Fruit fly (Drosophila melanogaster): ENCODE data around the gene Pgant35A.

Gene Pgant35A

DNA sequence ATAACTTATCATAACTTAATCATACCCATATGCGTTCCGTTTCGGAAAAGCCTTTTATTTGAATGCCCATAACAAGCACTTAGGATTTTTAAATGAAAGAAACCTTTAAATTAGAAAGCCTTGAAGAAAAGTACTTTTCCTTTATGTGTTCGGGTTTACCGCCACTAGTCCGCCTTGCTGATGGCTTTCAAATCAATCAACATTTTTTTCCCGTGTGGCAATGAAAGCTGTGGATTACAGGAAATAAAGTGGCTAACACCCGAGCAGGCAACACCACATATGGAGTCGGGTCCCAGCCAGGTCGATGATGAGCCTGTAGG lies 11.7 kb downstream of the Pgant35A start:
- no peak for TF ChIP-seq usp (GFP tag; optimal IDR thresholded peaks at IDR 0.05)

dm6 chr2L:14372254-14372717 lies 13.2 kb downstream of the Pgant35A start:
- TF ChIP-seq pan (optimal IDR thresholded peaks at IDR 0.05), result no peak
- TF ChIP-seq usp (GFP tag; optimal IDR thresholded peaks at IDR 0.05), result no peak
- TF ChIP-seq EcR (GFP tag; optimal IDR thresholded peaks at IDR 0.05), result no peak
- no peak for TF ChIP-seq CG8478 (optimal IDR thresholded peaks at IDR 0.05)
- TF ChIP-seq Dll (optimal IDR thresholded peaks at IDR 0.05), result no peak
- TF ChIP-seq psq (optimal IDR thresholded peaks at IDR 0.05), result no peak

dm6 chr2L:14373250-14373649 lies 14.2 kb downstream of the Pgant35A start:
- TF ChIP-seq Dll (optimal IDR thresholded peaks at IDR 0.05) (no peak), pan (optimal IDR thresholded peaks at IDR 0.05) (no peak), usp (GFP tag; optimal IDR thresholded peaks at IDR 0.05) (no peak), psq (optimal IDR thresholded peaks at IDR 0.05) (no peak), EcR (GFP tag; optimal IDR thresholded peaks at IDR 0.05) (no peak), CG8478 (optimal IDR thresholded peaks at IDR 0.05) (no peak)

dm6 chr2L:14374024-14374423 lies 15.0 kb downstream of the Pgant35A start:
- TF ChIP-seq pan (optimal IDR thresholded peaks at IDR 0.05) (no peak), psq (optimal IDR thresholded peaks at IDR 0.05) (no peak), CG8478 (optimal IDR thresholded peaks at IDR 0.05) (no peak), EcR (GFP tag; optimal IDR thresholded peaks at IDR 0.05) (no peak), Dll (optimal IDR thresholded peaks at IDR 0.05) (no peak), usp (GFP tag; optimal IDR thresholded peaks at IDR 0.05) (no peak)

dm6 chr2L:14376484-14377254 lies 17.6 kb downstream of the Pgant35A start:
- TF ChIP-seq psq (optimal IDR thresholded peaks at IDR 0.05), result no peak
- TF ChIP-seq usp (GFP tag; optimal IDR thresholded peaks at IDR 0.05), result no peak
- TF ChIP-seq Dll (optimal IDR thresholded peaks at IDR 0.05), result no peak

DNA sequence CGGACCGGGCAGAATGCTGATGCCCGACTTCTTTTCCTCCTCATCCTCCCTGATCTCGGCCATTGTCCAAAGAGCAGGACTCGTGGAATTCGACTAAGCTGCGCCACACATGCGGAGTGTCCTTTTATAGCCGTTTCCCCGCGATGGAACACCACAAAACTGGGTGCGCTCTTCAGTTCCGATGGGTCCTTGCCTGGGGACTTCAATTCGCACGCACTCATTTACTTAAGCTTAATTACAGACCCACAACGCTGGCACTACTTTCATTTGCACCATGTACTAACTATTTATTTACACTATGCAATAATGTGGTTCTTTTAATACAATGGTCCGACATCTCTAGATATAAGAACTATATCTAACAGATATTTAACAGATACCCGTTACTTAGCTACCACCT lies 22.0 kb downstream of the Pgant35A start, which contains the start of gene ppk:
Gene ppk, minus strand, starts transcription at position 101 of the 400 bp plus-strand sequence.
- TF ChIP-seq usp (GFP tag; optimal IDR thresholded peaks at IDR 0.05), result no peak

DNA sequence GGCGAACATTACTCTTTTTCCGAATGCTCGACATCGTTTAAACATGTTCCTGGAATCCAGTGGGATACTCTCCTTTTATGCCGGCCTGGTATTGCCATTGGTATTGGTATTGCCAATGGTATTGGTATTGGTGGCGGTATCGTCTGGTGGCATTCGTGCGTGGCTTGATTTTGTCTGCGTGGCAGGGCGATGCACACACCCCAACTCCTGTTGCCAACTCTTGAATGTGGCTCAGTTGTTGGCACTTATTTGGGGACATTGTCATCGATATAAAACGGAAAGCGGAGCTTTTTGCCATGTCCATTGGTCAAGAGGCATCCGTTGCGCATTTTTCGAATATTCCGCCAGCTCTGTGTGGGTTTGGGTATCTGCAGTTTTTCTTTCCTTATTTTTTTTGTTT lies 22.8 kb downstream of the Pgant35A start:
- no peak for TF ChIP-seq CG8478 (optimal IDR thresholded peaks at IDR 0.05)
- no peak for TF ChIP-seq pan (optimal IDR thresholded peaks at IDR 0.05)
- TF ChIP-seq EcR (GFP tag; optimal IDR thresholded peaks at IDR 0.05), result no peak
- no peak for TF ChIP-seq psq (optimal IDR thresholded peaks at IDR 0.05)
- TF ChIP-seq Dll (optimal IDR thresholded peaks at IDR 0.05), result no peak
- TF ChIP-seq usp (GFP tag; optimal IDR thresholded peaks at IDR 0.05), result no peak

dm6 chr2L:14386522-14386921 lies 27.5 kb downstream of the Pgant35A start:
- no peak for TF ChIP-seq EcR (GFP tag; optimal IDR thresholded peaks at IDR 0.05)
- TF ChIP-seq psq (optimal IDR thresholded peaks at IDR 0.05), result no peak
- no peak for TF ChIP-seq CG8478 (optimal IDR thresholded peaks at IDR 0.05)
- TF ChIP-seq usp (GFP tag; optimal IDR thresholded peaks at IDR 0.05), result no peak
- TF ChIP-seq Dll (optimal IDR thresholded peaks at IDR 0.05), result no peak
- no peak for TF ChIP-seq pan (optimal IDR thresholded peaks at IDR 0.05)

DNA sequence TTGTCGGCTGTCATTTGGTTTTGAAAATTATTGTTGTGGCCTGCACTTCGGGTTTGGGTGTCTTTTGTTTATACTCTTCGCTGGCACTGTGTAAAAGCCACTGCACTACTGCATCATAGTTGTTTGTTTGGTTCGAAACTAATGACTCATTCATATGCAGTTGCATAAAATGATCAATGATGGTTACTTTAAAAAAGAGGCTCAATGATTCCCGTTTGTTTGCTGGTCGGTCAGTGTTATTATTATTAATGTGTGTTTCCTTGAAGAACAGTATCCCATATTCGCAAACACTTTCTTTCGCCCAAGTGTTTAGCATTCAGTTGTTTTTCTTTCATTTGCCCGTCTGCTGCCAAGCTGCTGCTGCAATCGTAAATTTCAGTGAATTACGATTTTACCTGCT lies 29.4 kb downstream of the Pgant35A start:
- TF ChIP-seq EcR (GFP tag; optimal IDR thresholded peaks at IDR 0.05), result no peak
- no peak for TF ChIP-seq CG8478 (optimal IDR thresholded peaks at IDR 0.05)
- no peak for TF ChIP-seq Dll (optimal IDR thresholded peaks at IDR 0.05)

dm6 chr2L:14393527-14393926 lies 34.5 kb downstream of the Pgant35A start:
- TF ChIP-seq EcR (GFP tag; optimal IDR thresholded peaks at IDR 0.05) (no peak), CG8478 (optimal IDR thresholded peaks at IDR 0.05) (no peak), pan (optimal IDR thresholded peaks at IDR 0.05) (no peak), usp (GFP tag; optimal IDR thresholded peaks at IDR 0.05) (no peak), Dll (optimal IDR thresholded peaks at IDR 0.05) (no peak), psq (optimal IDR thresholded peaks at IDR 0.05) (no peak)

- TF ChIP-seq CG8478 (optimal IDR thresholded peaks at IDR 0.05), result no peak
- no peak for TF ChIP-seq usp (GFP tag; optimal IDR thresholded peaks at IDR 0.05)
- no peak for TF ChIP-seq EcR (GFP tag; optimal IDR thresholded peaks at IDR 0.05)
- TF ChIP-seq pan (optimal IDR thresholded peaks at IDR 0.05), result no peak
- TF ChIP-seq Dll (optimal IDR thresholded peaks at IDR 0.05), result no peak
- TF ChIP-seq psq (optimal IDR thresholded peaks at IDR 0.05), result no peak
Measured at dm6 chr2L:14394298-14395064, 35.4 kb downstream of the Pgant35A start.

- TF ChIP-seq pan (optimal IDR thresholded peaks at IDR 0.05), result no peak
- TF ChIP-seq EcR (GFP tag; optimal IDR thresholded peaks at IDR 0.05), result no peak
- TF ChIP-seq CG8478 (optimal IDR thresholded peaks at IDR 0.05), result no peak
- no peak for TF ChIP-seq psq (optimal IDR thresholded peaks at IDR 0.05)
- TF ChIP-seq Dll (optimal IDR thresholded peaks at IDR 0.05), result no peak
- TF ChIP-seq usp (GFP tag; optimal IDR thresholded peaks at IDR 0.05), result no peak
Measured at dm6 chr2L:14395065-14395439, 36.0 kb downstream of the Pgant35A start.

DNA sequence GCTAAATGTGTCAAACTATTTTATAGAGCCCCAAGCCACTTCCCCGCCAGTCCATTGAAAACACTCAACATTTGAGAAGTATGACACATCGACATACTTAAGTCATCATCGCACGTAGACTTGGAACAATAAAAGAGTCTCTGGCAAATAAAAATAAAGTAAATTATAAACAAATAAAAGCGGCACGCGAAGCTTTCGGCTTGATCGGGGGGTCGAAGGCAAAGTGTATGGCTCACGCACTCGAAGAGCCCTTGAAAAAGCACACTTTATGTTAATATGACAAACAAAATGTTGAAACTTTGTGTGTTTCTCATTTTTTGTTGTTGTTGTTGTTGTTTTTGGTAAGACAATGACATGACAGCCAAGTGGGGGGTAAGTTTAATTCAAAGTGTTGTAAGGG lies 37.2 kb downstream of the Pgant35A start:
- TF ChIP-seq usp (GFP tag; optimal IDR thresholded peaks at IDR 0.05) (no peak), Dll (optimal IDR thresholded peaks at IDR 0.05) (no peak), EcR (GFP tag; optimal IDR thresholded peaks at IDR 0.05) (no peak), pan (optimal IDR thresholded peaks at IDR 0.05) (no peak), psq (optimal IDR thresholded peaks at IDR 0.05) (no peak), CG8478 (optimal IDR thresholded peaks at IDR 0.05) (no peak)
